Fruit fly (Drosophila melanogaster): ENCODE measurements around the gene CG43219.

dm6 chr3L:21253761-21254523 lies 33.7 kb downstream of the CG43219 start:
- TF ChIP-seq CG4854 (GFP tag; optimal IDR thresholded peaks at IDR 0.05) (no peak), Mes4 (GFP tag; optimal IDR thresholded peaks at IDR 0.05) (no peak), CG8924 (tag; optimal IDR thresholded peaks at IDR 0.05) (peak; percentile 39)

Data from whole organism, embryonic.